Worm (Caenorhabditis elegans) whole organism, L2 larva: Measurements from ENCODE around the gene C49F5.3.
A peak's percentile ranks its signal among the peaks of the same experiment; 100 is the strongest.

Experiments used
- C34F6.9 ChIP-seq: fragments of 150-350 bp; optimal IDR thresholded peaks from 2 replicates; lab custom pipeline; 2014; ENCODE audit warnings: missing biosample characterization, missing genetic modification characterization
- F13H6.1 ChIP-seq: sonication (generic microtip); optimal IDR thresholded peaks from 2 replicates; lab custom pipeline; 2016; ENCODE audit warnings: missing genetic modification characterization, missing compliant biosample characterization
- R02D3.7 ChIP-seq: fragments of 150-350 bp; optimal IDR thresholded peaks from 2 replicates; lab custom pipeline; 2014; ENCODE audit warnings: missing biosample characterization, missing genetic modification characterization
- Y55F3AM.14 ChIP-seq: fragments of 200-800 bp; sonication (Bioruptor generic); optimal IDR thresholded peaks from 2 replicates; lab custom pipeline; 2018; ENCODE audit warnings: mild to moderate bottlenecking, missing genetic modification characterization, missing compliant biosample characterization
- ZK546.5 ChIP-seq: sonication (generic microtip); optimal IDR thresholded peaks from 2 replicates; lab custom pipeline; 2017; ENCODE audit warnings: missing biosample characterization, missing genetic modification characterization
- alr-1 ChIP-seq: fragments of 150-350 bp; optimal IDR thresholded peaks from 2 replicates; lab custom pipeline; 2014; ENCODE audit warnings: missing biosample characterization, missing genetic modification characterization
- ama-1 ChIP-seq: fragments of 150-350 bp; optimal IDR thresholded peaks from 2 replicates; lab custom pipeline; 2018; ENCODE audit warnings: inconsistent platforms
- blmp-1 ChIP-seq: sonication (generic microtip); optimal IDR thresholded peaks from 2 replicates; lab custom pipeline; 2017; ENCODE audit warnings: missing genetic modification characterization, mild to moderate bottlenecking, missing compliant biosample characterization, antibody characterized with exemption, moderate library complexity; ENCODE audit not compliant: insufficient read depth
- ceh-16 ChIP-seq: fragments of 150-350 bp; optimal IDR thresholded peaks from 2 replicates; lab custom pipeline; 2014; ENCODE audit warnings: missing biosample characterization, missing genetic modification characterization
- ceh-82 ChIP-seq: fragments of 150-350 bp; optimal IDR thresholded peaks from 2 replicates; lab custom pipeline; 2014; ENCODE audit warnings: missing biosample characterization, missing genetic modification characterization
- crh-2 ChIP-seq: sonication (generic microtip); optimal IDR thresholded peaks from 2 replicates; lab custom pipeline; 2017; ENCODE audit warnings: missing biosample characterization, missing genetic modification characterization
- dmd-4 ChIP-seq: sonication (generic microtip); optimal IDR thresholded peaks from 2 replicates; lab custom pipeline; 2017; ENCODE audit warnings: missing biosample characterization, missing genetic modification characterization
- egl-27 ChIP-seq: sonication (generic microtip); optimal IDR thresholded peaks from 3 replicates; lab custom pipeline; 2017; ENCODE audit warnings: missing biosample characterization, missing genetic modification reagents, missing genetic modification characterization
- elt-1 ChIP-seq: fragments of 150-350 bp; optimal IDR thresholded peaks from 2 replicates; lab custom pipeline; 2014; ENCODE audit warnings: missing biosample characterization, missing genetic modification characterization
- elt-3 ChIP-seq: sonication (generic microtip); optimal IDR thresholded peaks from 2 replicates; lab custom pipeline; 2017; ENCODE audit warnings: missing biosample characterization, missing genetic modification characterization
- fos-1 ChIP-seq: fragments of 150-350 bp; optimal IDR thresholded peaks from 2 replicates; lab custom pipeline; 2014; ENCODE audit warnings: missing biosample characterization, missing genetic modification characterization
- gmeb-1 ChIP-seq: fragments of 150-350 bp; optimal IDR thresholded peaks from 2 replicates; lab custom pipeline; 2014; ENCODE audit warnings: missing biosample characterization, missing genetic modification characterization
- lin-11 ChIP-seq: fragments of 150-350 bp; sonication (generic microtip); optimal IDR thresholded peaks from 2 replicates; lab custom pipeline; 2014; ENCODE audit warnings: missing biosample characterization, missing genetic modification characterization, inconsistent platforms, mixed read lengths
- lin-13 ChIP-seq: fragments of 150-350 bp; optimal IDR thresholded peaks from 2 replicates; lab custom pipeline; 2014; ENCODE audit warnings: missing biosample characterization, missing genetic modification reagents, missing genetic modification characterization
- lsy-2 ChIP-seq, 2 experiments: fragments of 150-350 bp in 1 of 2; sonication (generic microtip) in 1 of 2; optimal IDR thresholded peaks; 2 replicates each; lab custom pipeline; 2014 to 2017; ENCODE audit warnings: missing biosample characterization in 2 of 2, missing genetic modification characterization in 2 of 2
- mab-5 ChIP-seq: fragments of 150-350 bp; optimal IDR thresholded peaks from 2 replicates; lab custom pipeline; 2014; ENCODE audit warnings: missing biosample characterization, missing genetic modification characterization
- mbf-1 ChIP-seq: sonication (generic microtip); optimal IDR thresholded peaks from 2 replicates; lab custom pipeline; 2017; ENCODE audit warnings: missing biosample characterization, missing genetic modification characterization
- mdl-1 ChIP-seq, 2 experiments: fragments of 150-350 bp in 1 of 2; sonication (generic microtip) in 1 of 2; optimal IDR thresholded peaks; 2 replicates each; lab custom pipeline; 2017; ENCODE audit warnings: missing biosample characterization in 2 of 2, missing genetic modification characterization in 2 of 2
- nhr-10 ChIP-seq: sonication (generic microtip); optimal IDR thresholded peaks from 2 replicates; lab custom pipeline; 2017; ENCODE audit warnings: missing biosample characterization, missing genetic modification characterization
- nhr-12 ChIP-seq: fragments of 150-350 bp; optimal IDR thresholded peaks from 2 replicates; lab custom pipeline; 2014; ENCODE audit warnings: missing biosample characterization, missing genetic modification characterization
- nhr-129 ChIP-seq: fragments of 150-350 bp; optimal IDR thresholded peaks from 2 replicates; lab custom pipeline; 2014; ENCODE audit warnings: missing biosample characterization, missing genetic modification characterization
- nhr-77 ChIP-seq: fragments of 150-350 bp; optimal IDR thresholded peaks from 2 replicates; lab custom pipeline; 2014; ENCODE audit warnings: missing biosample characterization, missing genetic modification characterization
- peb-1 ChIP-seq: fragments of 150-350 bp; optimal IDR thresholded peaks from 2 replicates; lab custom pipeline; 2014; ENCODE audit warnings: missing biosample characterization, missing genetic modification characterization
- skn-1 ChIP-seq: sonication (generic microtip); optimal IDR thresholded peaks from 2 replicates; lab custom pipeline; 2017; ENCODE audit warnings: missing biosample characterization, missing genetic modification characterization
- sma-3 ChIP-seq: sonication (generic microtip); optimal IDR thresholded peaks from 2 replicates; lab custom pipeline; 2016; ENCODE audit warnings: missing genetic modification reagents, missing genetic modification characterization, missing compliant biosample characterization
- sma-9 ChIP-seq, 2 experiments: fragments of 150-350 bp in 1 of 2; sonication (generic microtip) in 1 of 2; optimal IDR thresholded peaks; 2 replicates each; lab custom pipeline; 2014 to 2016; ENCODE audit warnings: missing genetic modification characterization in 2 of 2, mild to moderate bottlenecking in 1 of 2, missing biosample characterization in 1 of 2, missing compliant biosample characterization in 1 of 2, missing genetic modification reagents in 1 of 2, moderate library complexity in 1 of 2
- snpc-4 ChIP-seq: fragments of 150-350 bp; optimal IDR thresholded peaks from 2 replicates; lab custom pipeline; 2014; ENCODE audit warnings: missing biosample characterization, missing genetic modification characterization
- unc-39 ChIP-seq: fragments of 150-350 bp; optimal IDR thresholded peaks from 2 replicates; lab custom pipeline; 2014; ENCODE audit warnings: missing biosample characterization, missing genetic modification characterization
- unc-55 ChIP-seq: fragments of 150-350 bp; sonication (generic microtip); optimal IDR thresholded peaks from 3 replicates; lab custom pipeline; 2014; ENCODE audit warnings: missing biosample characterization, missing genetic modification reagents, missing genetic modification characterization
- zag-1 ChIP-seq: fragments of 150-350 bp; optimal IDR thresholded peaks from 2 replicates; lab custom pipeline; 2014; ENCODE audit warnings: missing biosample characterization, missing genetic modification characterization
- ztf-1 ChIP-seq: fragments of 200-800 bp; sonication (Bioruptor generic); conservative IDR thresholded peaks from 2 replicates; pipeline ENCODE4 v1.3.6; 2022; ENCODE audit warnings: missing genetic modification characterization, missing compliant biosample characterization
- ztf-11 ChIP-seq: sonication (generic microtip); optimal IDR thresholded peaks from 2 replicates; lab custom pipeline; 2017; ENCODE audit warnings: missing biosample characterization, missing genetic modification characterization
- ztf-4 ChIP-seq: fragments of 150-350 bp; optimal IDR thresholded peaks from 2 replicates; lab custom pipeline; 2014; ENCODE audit warnings: missing biosample characterization, missing genetic modification characterization

The C49F5.3 gene

ce11 chrX:11985887-11986286 lies 2.5 kb upstream of the C49F5.3 start, which contains the start of gene C49F5.5:
Gene C49F5.5, plus strand, starts transcription at chrX:11986187.
- TF ChIP-seq snpc-4 (no peak), C34F6.9 (tag; lab: Kevin White, UChicago) (no peak), skn-1 (tag; lab: Kevin White, UChicago) (no peak)

DNA sequence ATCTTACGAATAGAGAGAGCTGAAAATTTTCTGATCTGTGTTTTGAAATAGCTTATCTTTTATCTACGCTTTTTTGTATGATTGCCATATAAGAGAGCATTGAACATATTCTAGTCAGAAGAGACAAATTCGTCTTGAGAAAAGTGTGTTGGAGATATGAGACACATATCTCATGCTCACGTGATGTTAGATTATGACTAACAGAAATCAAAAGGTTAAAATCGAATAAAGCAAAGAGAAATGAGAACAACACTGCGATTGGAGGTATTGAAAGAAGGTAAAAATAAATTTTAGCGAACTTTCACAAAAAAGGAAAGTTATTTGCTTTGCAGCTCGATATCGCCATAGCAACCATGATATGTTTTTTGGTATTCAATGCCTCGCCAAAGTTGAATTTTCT lies 1.4 kb downstream of the C49F5.3 start, which contains the start of gene nhr-167:
nhr-167 (minus strand) TSS at position 21 of the 400 bp plus-strand sequence.
- no peak for TF ChIP-seq lsy-2 (tag; optimal IDR thresholded peaks at IDR 0.05; lab: Kevin White, UChicago)
- no peak for TF ChIP-seq nhr-10 (tag; lab: Kevin White, UChicago)
- TF ChIP-seq C34F6.9 (tag; lab: Kevin White, UChicago) = peak; percentile 4
- TF ChIP-seq lin-11 (tag; lab: Kevin White, UChicago) = no peak
- TF ChIP-seq dmd-4 (tag; lab: Kevin White, UChicago) = no peak

DNA sequence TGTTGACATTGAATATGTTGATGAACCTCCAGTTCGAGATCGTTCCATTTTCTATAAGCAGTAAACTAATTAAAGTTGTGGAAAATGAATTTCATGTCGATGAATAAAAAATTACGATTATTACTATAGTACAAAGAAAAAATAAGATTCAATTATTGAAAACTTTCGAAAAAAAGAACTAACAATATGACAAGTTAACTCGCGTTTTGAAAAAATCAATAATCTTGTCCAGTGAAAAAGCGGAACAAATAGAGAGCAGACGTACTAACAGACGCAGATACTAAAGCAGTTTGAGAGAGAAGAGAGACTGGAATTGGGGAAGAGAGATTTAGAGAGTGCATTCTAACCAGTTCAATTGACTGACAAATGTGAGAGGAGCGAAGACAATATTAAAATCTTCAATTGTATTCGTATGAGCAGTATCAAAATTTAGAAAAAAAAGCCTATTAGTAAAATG lies 8.8 kb downstream of the C49F5.3 start, which contains the start of gene set-6:
set-6 (minus strand) TSS at position 51 of the 457 bp plus-strand sequence.
- TF ChIP-seq lsy-2 (tag; optimal IDR thresholded peaks at IDR 0.05; lab: Kevin White, UChicago) = peak in 1 of 2 experiments; percentile 19
- peak; percentile 12 for TF ChIP-seq lin-13 (GFP tag; lab: Kevin White, UChicago)
- peak; percentile 47 for TF ChIP-seq sma-9 (GFP tag; optimal IDR thresholded peaks at IDR 0.05; lab: Kevin White, UChicago)
- TF ChIP-seq sma-9 (tag; optimal IDR thresholded peaks at IDR 0.05; lab: Kevin White, UChicago) = no peak
- no peak for TF ChIP-seq ztf-4 (tag; lab: Kevin White, UChicago)
- peak; percentile 10 for TF ChIP-seq crh-2 (tag; lab: Kevin White, UChicago)
- TF ChIP-seq unc-55 (GFP tag; lab: Kevin White, UChicago) = peak; percentile 71
- TF ChIP-seq C34F6.9 (tag; lab: Kevin White, UChicago) = peak; percentile 62
- TF ChIP-seq F13H6.1 (tag; lab: Kevin White, UChicago) = peak; percentile 18
- peak; percentile 9 for TF ChIP-seq nhr-129 (tag; lab: Kevin White, UChicago)
- no peak for TF ChIP-seq ceh-82
- no peak for TF ChIP-seq unc-39 (tag; lab: Kevin White, UChicago)

DNA sequence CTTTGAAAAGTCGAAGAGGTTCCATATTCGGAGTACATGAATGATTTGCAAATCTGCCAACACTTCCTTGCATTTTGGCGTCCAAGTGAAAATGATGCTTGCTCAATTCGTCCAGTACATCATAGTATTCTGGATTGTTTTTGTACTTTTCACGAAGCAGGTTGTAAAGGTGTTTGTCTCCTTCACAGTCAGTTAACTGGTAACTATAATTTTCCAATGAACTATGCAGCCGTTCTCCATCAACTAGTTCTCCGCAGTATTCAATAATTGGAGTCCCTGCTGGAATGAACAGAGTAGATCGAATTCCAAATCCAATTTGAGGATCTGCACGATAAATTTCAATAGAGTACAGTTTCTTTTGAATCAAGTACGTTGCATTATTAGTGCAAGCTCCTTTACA lies 12.1 kb downstream of the C49F5.3 start:
- no peak for TF ChIP-seq elt-1
- TF ChIP-seq mbf-1 (tag; lab: Kevin White, UChicago) = no peak

ce11 chrX:11969554-11969953 lies 13.9 kb downstream of the C49F5.3 start:
- TF ChIP-seq ZK546.5 = no peak
- no peak for TF ChIP-seq egl-27 (tag; lab: Kevin White, UChicago)
- no peak for TF ChIP-seq elt-3 (tag; lab: Kevin White, UChicago)
- TF ChIP-seq ceh-16 (tag; lab: Kevin White, UChicago) = no peak
- no peak for TF ChIP-seq lin-11 (tag; lab: Kevin White, UChicago)
- TF ChIP-seq unc-39 (tag; lab: Kevin White, UChicago) = no peak
- TF ChIP-seq gmeb-1 (tag; lab: Kevin White, UChicago) = no peak
- TF ChIP-seq fos-1 (tag; lab: Kevin White, UChicago) = no peak
- TF ChIP-seq lin-13 (GFP tag; lab: Kevin White, UChicago) = no peak
- no peak for TF ChIP-seq nhr-10 (tag; lab: Kevin White, UChicago)
- no peak for TF ChIP-seq sma-3 (GFP tag; lab: Kevin White, UChicago)
- no peak for TF ChIP-seq peb-1 (tag; lab: Kevin White, UChicago)
- TF ChIP-seq C34F6.9 (tag; lab: Kevin White, UChicago) = no peak
- TF ChIP-seq nhr-129 (tag; lab: Kevin White, UChicago) = no peak
- TF ChIP-seq Y55F3AM.14 (GFP tag; lab: Kevin White, UChicago) = no peak
- TF ChIP-seq snpc-4 = no peak
- TF ChIP-seq skn-1 (tag; lab: Kevin White, UChicago) = no peak

DNA sequence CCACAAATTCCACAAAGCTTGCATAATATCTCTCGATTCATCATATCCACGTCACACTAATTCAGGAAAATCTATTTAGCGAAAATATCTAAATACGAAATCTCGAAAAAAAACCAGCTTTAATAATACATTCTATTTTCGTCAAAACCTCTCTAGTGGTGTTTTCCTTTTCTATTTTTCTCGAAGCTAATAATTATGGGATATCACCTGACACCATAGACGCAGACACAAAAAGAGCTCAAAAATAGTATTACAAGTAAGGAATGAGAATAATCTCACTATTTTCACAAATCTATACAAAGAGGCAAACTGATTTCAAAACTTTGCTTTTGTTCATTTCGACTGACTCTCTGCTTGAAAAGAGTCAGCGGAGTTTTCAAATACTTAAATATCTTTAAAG lies 14.3 kb downstream of the C49F5.3 start:
- TF ChIP-seq egl-27 (tag; lab: Kevin White, UChicago) = no peak
- TF ChIP-seq zag-1 (tag; lab: Kevin White, UChicago) = no peak
- TF ChIP-seq F13H6.1 (tag; lab: Kevin White, UChicago) = no peak
- TF ChIP-seq skn-1 (tag; lab: Kevin White, UChicago) = no peak
- peak; percentile 52 for TF ChIP-seq C34F6.9 (tag; lab: Kevin White, UChicago)
- no peak for TF ChIP-seq blmp-1 (tag; lab: Kevin White, UChicago)
- no peak for TF ChIP-seq ztf-11
- TF ChIP-seq ceh-16 (tag; lab: Kevin White, UChicago) = no peak
- no peak for TF ChIP-seq ama-1 (lab: Kevin White, UChicago)
- no peak for TF ChIP-seq snpc-4
- no peak for TF ChIP-seq nhr-77
- TF ChIP-seq lsy-2 (tag; optimal IDR thresholded peaks at IDR 0.05; lab: Kevin White, UChicago) = peak in 1 of 2 experiments; percentile 4
- TF ChIP-seq nhr-12 = no peak
- no peak for TF ChIP-seq alr-1 (tag; lab: Kevin White, UChicago)
- TF ChIP-seq lin-13 (GFP tag; lab: Kevin White, UChicago) = no peak
- no peak for TF ChIP-seq ztf-1
- TF ChIP-seq lin-11 (tag; lab: Kevin White, UChicago) = no peak
- TF ChIP-seq sma-9 (GFP tag; optimal IDR thresholded peaks at IDR 0.05; lab: Kevin White, UChicago) = peak; percentile 30
- no peak for TF ChIP-seq sma-9 (tag; optimal IDR thresholded peaks at IDR 0.05; lab: Kevin White, UChicago)
- no peak for TF ChIP-seq mab-5 (tag; lab: Kevin White, UChicago)
- TF ChIP-seq nhr-10 (tag; lab: Kevin White, UChicago) = no peak
- no peak for TF ChIP-seq mdl-1 (tag; optimal IDR thresholded peaks at IDR 0.05; lab: Kevin White, UChicago)
- no peak for TF ChIP-seq ZK546.5
- TF ChIP-seq ztf-4 (tag; lab: Kevin White, UChicago) = no peak
- no peak for TF ChIP-seq gmeb-1 (tag; lab: Kevin White, UChicago)
- no peak for TF ChIP-seq fos-1 (tag; lab: Kevin White, UChicago)
- no peak for TF ChIP-seq Y55F3AM.14 (GFP tag; lab: Kevin White, UChicago)
- no peak for TF ChIP-seq R02D3.7 (tag; lab: Kevin White, UChicago)
